Fruit fly (Drosophila melanogaster): ENCODE results near the gene Ir75d.

DNA sequence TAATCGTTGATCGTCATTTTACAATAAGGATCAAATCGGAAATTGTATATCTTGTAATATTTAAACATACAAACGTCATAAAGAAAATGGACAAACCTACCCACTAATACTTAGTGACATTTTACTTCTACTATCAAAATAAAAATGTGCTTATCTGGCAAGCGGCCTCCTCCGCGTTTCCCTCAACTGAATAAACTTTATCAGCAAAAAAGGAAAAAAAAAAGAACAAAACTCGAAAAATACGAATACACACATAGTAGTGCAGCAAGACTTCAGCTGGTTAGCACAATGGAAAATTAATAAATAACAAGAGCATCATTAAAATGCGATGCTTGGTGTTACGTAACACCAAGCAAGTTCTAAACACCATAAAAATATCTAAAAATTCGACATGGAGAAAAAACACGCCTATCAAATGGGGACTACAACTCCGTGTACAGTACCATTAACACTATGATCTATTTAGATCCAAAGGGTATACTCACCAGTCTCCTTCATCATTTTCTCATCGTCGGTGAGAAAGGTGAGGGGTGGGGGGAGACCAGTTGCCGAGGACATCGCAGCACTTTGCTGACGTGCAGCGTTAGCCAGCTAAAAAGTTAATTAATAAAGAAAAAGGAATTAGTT, 13.4 kb downstream of the Ir75d start:
- TF ChIP-seq CTCF (optimal IDR thresholded peaks at IDR 0.05): no peak
- TF ChIP-seq CG8478 (optimal IDR thresholded peaks at IDR 0.05): no peak

All from S2 (cell line).